Worm (Caenorhabditis elegans) whole organism, L4/young adult: Measurements from ENCODE around the gene zmp-4.

Experiments used
- W03F9.2 ChIP-seq: fragments of 150-350 bp; optimal IDR thresholded peaks from 2 replicates; lab custom pipeline; 2014; ENCODE audit warnings: missing biosample characterization, missing genetic modification characterization
- him-1 ChIP-seq: sonication (generic microtip); optimal IDR thresholded peaks from 2 replicates; lab custom pipeline; 2016; ENCODE audit warnings: missing genotype, missing genetic modification reagents, missing genetic modification characterization, missing compliant biosample characterization

ce11 chrV:14947022-14947421, 25.6 kb upstream of the zmp-4 start, which contains the start of gene C30G7.4:
- TF ChIP-seq him-1 (no peak), W03F9.2 (no peak)
